Fruit fly (Drosophila melanogaster): Measurements from ENCODE around the gene Nna1.

dm6 chrX:13717982-13718402 is 25.9 kb downstream of the Nna1 start, which contains the start of gene Nadsyn:
- TF ChIP-seq CG32264 (GFP tag; optimal IDR thresholded peaks at IDR 0.05): no peak
- TF ChIP-seq Myc (optimal IDR thresholded peaks at IDR 0.05): no peak
- no peak for TF ChIP-seq lola (GFP tag; optimal IDR thresholded peaks at IDR 0.05)
- no peak for TF ChIP-seq Dif (GFP tag; optimal IDR thresholded peaks at IDR 0.05; ENCODE audit: partially characterized antibody)
- TF ChIP-seq psq (GFP tag; optimal IDR thresholded peaks at IDR 0.05): no peak
- no peak for TF ChIP-seq Hr78 (GFP tag; optimal IDR thresholded peaks at IDR 0.05)
- TF ChIP-seq dl (GFP tag; optimal IDR thresholded peaks at IDR 0.05; ENCODE audit: insufficient read depth in 1 of 2, partially characterized antibody in 2 of 2): no peak
- no peak for TF ChIP-seq Abd-B (GFP tag; optimal IDR thresholded peaks at IDR 0.05)
- no peak for TF ChIP-seq sage (GFP tag; optimal IDR thresholded peaks at IDR 0.05)
